Worm (Caenorhabditis elegans) whole organism, late embryonic: ENCODE measurements around the gene T08G5.2.

Experiments
- K02D7.2 ChIP-seq: sonication (generic microtip); optimal IDR thresholded peaks from 2 replicates; lab custom pipeline; 2017; ENCODE audit warnings: mild to moderate bottlenecking, missing genetic modification characterization, missing compliant biosample characterization
- ama-1 ChIP-seq: fragments of 150-350 bp; optimal IDR thresholded peaks from 2 replicates; lab custom pipeline; 2014
- ceh-18 ChIP-seq: sonication (generic microtip); optimal IDR thresholded peaks from 2 replicates; lab custom pipeline; 2016; ENCODE audit warnings: missing genetic modification characterization, missing compliant biosample characterization
- ceh-45 ChIP-seq: fragments of 200-800 bp; sonication (Bioruptor generic); IDR thresholded peaks from 2 replicates; pipeline ENCODE4 v1.3.6; 2022; ENCODE audit warnings: missing genetic modification reagents, missing genetic modification characterization, missing compliant biosample characterization
- fkh-10 ChIP-seq: fragments of 150-350 bp; optimal IDR thresholded peaks from 2 replicates; lab custom pipeline; 2014; ENCODE audit warnings: missing biosample characterization, missing genetic modification reagents, missing genetic modification characterization
- nfya-1 ChIP-seq: sonication (generic microtip); optimal IDR thresholded peaks from 2 replicates; lab custom pipeline; 2017; ENCODE audit warnings: missing genetic modification characterization, mild to moderate bottlenecking, missing compliant biosample characterization, antibody characterized with exemption, moderate library complexity
- pha-4 ChIP-seq: fragments of 150-350 bp; optimal IDR thresholded peaks from 2 replicates; lab custom pipeline; 2018; ENCODE audit warnings: missing biosample characterization, missing genetic modification reagents, missing genetic modification characterization
- tbx-2 ChIP-seq: sonication (generic microtip); optimal IDR thresholded peaks from 2 replicates; lab custom pipeline; 2016; ENCODE audit warnings: missing genetic modification characterization, missing compliant biosample characterization
- tbx-7 ChIP-seq: sonication (generic microtip); optimal IDR thresholded peaks from 2 replicates; lab custom pipeline; 2016; ENCODE audit warnings: missing genotype, missing genetic modification characterization, missing compliant biosample characterization
- ztf-16 ChIP-seq: sonication (generic microtip); optimal IDR thresholded peaks from 2 replicates; lab custom pipeline; 2017; ENCODE audit warnings: missing genetic modification characterization, missing compliant biosample characterization

DNA sequence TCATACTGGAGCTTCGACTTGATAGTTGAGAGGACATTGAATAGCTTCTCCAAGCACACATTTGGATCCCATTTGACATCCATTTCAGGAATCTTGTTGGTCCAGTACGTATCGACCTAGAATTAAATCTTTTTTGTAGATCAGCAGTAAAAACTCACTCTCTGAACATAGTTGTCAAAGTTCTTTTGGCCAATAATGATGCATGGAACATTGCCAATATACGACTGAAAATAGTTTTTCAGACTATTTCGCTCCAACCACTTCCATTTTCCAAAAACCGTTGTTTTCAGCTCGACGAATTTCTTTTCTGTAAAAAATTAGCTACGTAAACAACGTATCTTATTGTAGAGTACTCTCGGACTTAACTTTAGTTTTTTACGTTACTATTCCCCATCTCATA is 44.4 kb downstream of the T08G5.2 start:
- no peak for TF ChIP-seq pha-4
- TF ChIP-seq nfya-1: no peak
- TF ChIP-seq fkh-10 (GFP tag; lab: Kevin White, UChicago): no peak
- no peak for TF ChIP-seq ztf-16 (tag; lab: Kevin White, UChicago)
- no peak for TF ChIP-seq tbx-7
- no peak for TF ChIP-seq tbx-2
- TF ChIP-seq K02D7.2: no peak
- no peak for TF ChIP-seq ceh-18
- no peak for TF ChIP-seq ama-1
- TF ChIP-seq ceh-45 (GFP tag; lab: Robert Waterston, UW): no peak
